Worm (Caenorhabditis elegans): ENCODE data around the gene T05B4.10.

The T05B4.10 gene

ce11 chrV:4120629-4121028, at the start of gene T05B4.10:
Gene T05B4.10 (minus strand): TSS chrV:4120729.
- TF ChIP-seq unc-62 (GFP tag; optimal IDR thresholded peaks at IDR 0.05), result no peak

ce11 chrV:4170138-4170537, 49.6 kb upstream of the T05B4.10 start, which contains the start of gene Y45G5AM.7:
Gene Y45G5AM.7 (minus strand): TSS chrV:4170238.
- no peak for TF ChIP-seq unc-62 (GFP tag; optimal IDR thresholded peaks at IDR 0.05)

ce11 chrV:4169658-4170057, 49.1 kb upstream of the T05B4.10 start:
- no peak for TF ChIP-seq unc-62 (GFP tag; optimal IDR thresholded peaks at IDR 0.05)

- TF ChIP-seq unc-62 (GFP tag; optimal IDR thresholded peaks at IDR 0.05), result no peak
These were observed 47.5 kb upstream of the T05B4.10 start for ce11 chrV:4168045-4168444.

- no peak for TF ChIP-seq unc-62 (GFP tag; optimal IDR thresholded peaks at IDR 0.05)
These were observed 44.0 kb upstream of the T05B4.10 start, which contains the start of gene Y45G5AM.3 for ce11 chrV:4164504-4164959. Gene Y45G5AM.3 (plus strand): TSS chrV:4164554.

ce11 chrV:4162922-4163321, 42.4 kb upstream of the T05B4.10 start, which contains the start of gene Y45G5AM.4:
Gene Y45G5AM.4 (plus strand): TSS chrV:4163222.
- no peak for TF ChIP-seq unc-62 (GFP tag; optimal IDR thresholded peaks at IDR 0.05)

- TF ChIP-seq unc-62 (GFP tag; optimal IDR thresholded peaks at IDR 0.05), result no peak
These were observed 39.6 kb upstream of the T05B4.10 start, which contains the start of gene Y45G5AM.5 for ce11 chrV:4160086-4160485. Gene Y45G5AM.5 (plus strand): TSS chrV:4160386.

- no peak for TF ChIP-seq unc-62 (GFP tag; optimal IDR thresholded peaks at IDR 0.05)
These were observed 36.8 kb upstream of the T05B4.10 start for ce11 chrV:4157291-4157690.

- TF ChIP-seq unc-62 (GFP tag; optimal IDR thresholded peaks at IDR 0.05), result no peak
These were observed 31.7 kb upstream of the T05B4.10 start, which contains the start of gene Y45G5AM.6 for ce11 chrV:4152200-4152599. Gene Y45G5AM.6 (minus strand): TSS chrV:4152300.

ce11 chrV:4151400-4151799, 30.9 kb upstream of the T05B4.10 start:
- no peak for TF ChIP-seq unc-62 (GFP tag; optimal IDR thresholded peaks at IDR 0.05)

- no peak for TF ChIP-seq unc-62 (GFP tag; optimal IDR thresholded peaks at IDR 0.05)
These were observed 23.7 kb upstream of the T05B4.10 start, which contains the start of gene Y45G5AL.1 for ce11 chrV:4144205-4144604. Gene Y45G5AL.1 (plus strand): TSS chrV:4144505.

- no peak for TF ChIP-seq unc-62 (GFP tag; optimal IDR thresholded peaks at IDR 0.05)
These were observed 22.5 kb upstream of the T05B4.10 start for ce11 chrV:4143034-4143433.

ce11 chrV:4138688-4139087, 18.2 kb upstream of the T05B4.10 start, which contains the start of gene lgc-29:
Gene lgc-29 (plus strand): TSS chrV:4138988.
- no peak for TF ChIP-seq unc-62 (GFP tag; optimal IDR thresholded peaks at IDR 0.05)

ce11 chrV:4134728-4135127, 14.2 kb upstream of the T05B4.10 start, which contains the start of gene lgc-1:
Gene lgc-1 (plus strand): TSS chrV:4135028.
- no peak for TF ChIP-seq unc-62 (GFP tag; optimal IDR thresholded peaks at IDR 0.05)

ce11 chrV:4131471-4131939, 11.0 kb upstream of the T05B4.10 start, which contains the start of gene nhr-57:
Gene nhr-57 (plus strand): TSS chrV:4131889.
- no peak for TF ChIP-seq unc-62 (GFP tag; optimal IDR thresholded peaks at IDR 0.05)

- no peak for TF ChIP-seq unc-62 (GFP tag; optimal IDR thresholded peaks at IDR 0.05)
These were observed 9.1 kb upstream of the T05B4.10 start, which contains the start of gene phat-4 for ce11 chrV:4129604-4130003. Gene phat-4 (plus strand): TSS chrV:4129904.

- no peak for TF ChIP-seq unc-62 (GFP tag; optimal IDR thresholded peaks at IDR 0.05)
These were observed 6.9 kb upstream of the T05B4.10 start, which contains the start of gene T05B4.13 for ce11 chrV:4127435-4127834. Gene T05B4.13 (minus strand): TSS chrV:4127535.

All from whole organism, dauer.